Worm (Caenorhabditis elegans) whole organism, young adult: ENCODE measurements around the gene nspd-7.

Experiments
- ama-1 ChIP-seq, 3 experiments: fragments of 150-350 bp in 1 of 3; sonication (generic microtip) in 2 of 3; optimal IDR thresholded peaks; 2 replicates each; lab custom pipeline; 2014 to 2018; ENCODE audit warnings: missing biosample characterization in 2 of 3, missing genetic modification characterization in 2 of 3, missing genetic modification reagents in 2 of 3
- madf-8 ChIP-seq: fragments of 200-800 bp; sonication (Bioruptor generic); conservative IDR thresholded peaks from 2 replicates; pipeline ENCODE4 v1.3.6; 2022; ENCODE audit warnings: missing genetic modification reagents, missing genetic modification characterization, missing compliant biosample characterization
- mel-28 ChIP-seq: sonication (generic microtip); optimal IDR thresholded peaks from 2 replicates; lab custom pipeline; 2016; ENCODE audit warnings: borderline replicate concordance, mild to moderate bottlenecking, missing genetic modification characterization, missing compliant biosample characterization
- nfya-2 ChIP-seq: fragments of 200-800 bp; sonication (Bioruptor generic); IDR thresholded peaks from 2 replicates; pipeline ENCODE4 v1.3.6; 2022; ENCODE audit warnings: missing genetic modification reagents, missing genetic modification characterization, missing compliant biosample characterization

DNA sequence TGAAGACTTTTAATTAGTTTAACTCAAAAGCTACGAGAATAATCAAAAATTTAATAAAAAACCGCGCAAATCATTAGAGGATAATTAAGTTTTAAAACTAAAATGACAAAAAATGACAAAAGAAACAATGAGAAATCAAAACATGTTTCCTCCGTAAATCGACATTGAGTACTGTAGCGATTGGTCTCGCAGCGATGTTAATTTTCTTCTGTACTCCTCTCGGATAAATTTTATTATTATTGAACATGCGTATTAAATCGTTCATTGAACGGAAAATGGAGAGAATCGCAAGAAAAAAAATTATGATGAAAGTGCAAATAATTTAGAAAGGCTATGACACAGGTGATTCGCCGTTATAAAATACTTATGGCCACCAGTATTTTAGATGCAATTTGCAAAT, 16.3 kb upstream of the nspd-7 start:
- TF ChIP-seq nfya-2 (no peak), ama-1 (optimal IDR thresholded peaks at IDR 0.05; lab: Kevin White, UChicago) (no peak), ama-1 (GFP tag; optimal IDR thresholded peaks at IDR 0.05; lab: Kevin White, UChicago) (no peak), mel-28 (tag; lab: Kevin White, UChicago) (no peak), madf-8 (GFP tag; lab: Robert Waterston, UW) (no peak)
